Worm (Caenorhabditis elegans): ENCODE measurements around the gene cdc-48.1.

- TF ChIP-seq aly-2 (tag; optimal IDR thresholded peaks at IDR 0.05) (no peak), zag-1 (tag; optimal IDR thresholded peaks at IDR 0.05) (no peak), alr-1 (tag; optimal IDR thresholded peaks at IDR 0.05) (no peak), gmeb-1 (tag; optimal IDR thresholded peaks at IDR 0.05) (no peak), ama-1 (optimal IDR thresholded peaks at IDR 0.05) (no peak), blmp-1 (tag; optimal IDR thresholded peaks at IDR 0.05; ENCODE audit: insufficient read depth) (no peak), egl-27 (tag; optimal IDR thresholded peaks at IDR 0.05) (no peak), nhr-77 (tag; optimal IDR thresholded peaks at IDR 0.05) (no peak), fos-1 (tag; optimal IDR thresholded peaks at IDR 0.05) (no peak), F13H6.1 (tag; optimal IDR thresholded peaks at IDR 0.05) (peak; percentile 45)
Observed at ce11 chrII:10558345-10558744, 4.9 kb downstream of the cdc-48.1 start.

Data from whole organism, L2 larva.